Worm (Caenorhabditis elegans) whole organism, late embryonic: ENCODE data around the gene bus-1.

Source experiments
- ama-1 ChIP-seq: fragments of 150-350 bp; optimal IDR thresholded peaks from 2 replicates; lab custom pipeline; 2014
- ceh-24 ChIP-seq: sonication (generic microtip); optimal IDR thresholded peaks from 2 replicates; lab custom pipeline; 2016; ENCODE audit warnings: mild to moderate bottlenecking, missing genetic modification characterization, missing compliant biosample characterization
- ceh-9 ChIP-seq: sonication (generic microtip); optimal IDR thresholded peaks from 2 replicates; lab custom pipeline; 2016; ENCODE audit warnings: mild to moderate bottlenecking, missing genetic modification characterization, inconsistent platforms, missing compliant biosample characterization
- dmd-4 ChIP-seq: sonication (generic microtip); optimal IDR thresholded peaks from 2 replicates; lab custom pipeline; 2016; ENCODE audit warnings: borderline replicate concordance, missing genetic modification characterization, missing compliant biosample characterization
- elt-2 ChIP-seq: sonication (generic microtip); optimal IDR thresholded peaks from 2 replicates; lab custom pipeline; 2016; ENCODE audit warnings: missing genetic modification reagents, missing genetic modification characterization, missing compliant biosample characterization
- lin-11 ChIP-seq: fragments of 200-800 bp; sonication (Bioruptor generic); optimal IDR thresholded peaks from 2 replicates; lab custom pipeline; 2018; ENCODE audit warnings: mild to moderate bottlenecking, missing genetic modification characterization, missing compliant biosample characterization
- nfya-1 ChIP-seq: sonication (generic microtip); optimal IDR thresholded peaks from 2 replicates; lab custom pipeline; 2017; ENCODE audit warnings: missing genetic modification characterization, mild to moderate bottlenecking, missing compliant biosample characterization, antibody characterized with exemption, moderate library complexity
- nhr-11 ChIP-seq: fragments of 150-350 bp; optimal IDR thresholded peaks from 2 replicates; lab custom pipeline; 2014; ENCODE audit warnings: missing biosample characterization, missing genetic modification characterization
- ref-2 ChIP-seq: sonication (generic microtip); optimal IDR thresholded peaks from 2 replicates; lab custom pipeline; 2016; ENCODE audit warnings: missing genetic modification characterization, missing compliant biosample characterization
- sdc-2 ChIP-seq: sonication (generic microtip); optimal IDR thresholded peaks from 2 replicates; lab custom pipeline; 2016; ENCODE audit warnings: missing genotype, missing genetic modification characterization, missing compliant biosample characterization
- syd-9 ChIP-seq: sonication (generic microtip); optimal IDR thresholded peaks from 2 replicates; lab custom pipeline; 2016; ENCODE audit warnings: mild to moderate bottlenecking, missing genetic modification characterization, moderate library complexity, missing compliant biosample characterization
- tbx-2 ChIP-seq: sonication (generic microtip); optimal IDR thresholded peaks from 2 replicates; lab custom pipeline; 2016; ENCODE audit warnings: missing genetic modification characterization, missing compliant biosample characterization
- zip-5 ChIP-seq: sonication (generic microtip); optimal IDR thresholded peaks from 2 replicates; lab custom pipeline; 2016; ENCODE audit warnings: missing genetic modification characterization, missing compliant biosample characterization

- TF ChIP-seq elt-2 (tag; lab: Kevin White, UChicago) (no peak), ceh-24 (tag; lab: Kevin White, UChicago) (no peak), ceh-9 (tag; lab: Kevin White, UChicago) (no peak), nhr-11 (tag; lab: Kevin White, UChicago) (no peak), syd-9 (no peak), tbx-2 (tag; lab: Kevin White, UChicago) (no peak), zip-5 (tag; lab: Kevin White, UChicago) (no peak), sdc-2 (tag; lab: Kevin White, UChicago) (no peak), ama-1 (lab: Kevin White, UChicago) (no peak), nfya-1 (tag; lab: Kevin White, UChicago) (no peak), ref-2 (no peak), lin-11 (tag; lab: Kevin White, UChicago) (no peak), dmd-4 (no peak)
Measured at ce11 chrV:8988104-8988503, 36.5 kb downstream of the bus-1 start, which contains the start of gene str-87.
